Fruit fly (Drosophila melanogaster): ENCODE results near the gene ome.

ome gene

dm6 chr3L:14781082-14781862 is 108.6 kb downstream of the ome start (continued):
- peak; percentile 10 for TF ChIP-seq stwl (tag; optimal IDR thresholded peaks at IDR 0.05)
- TF ChIP-seq Gug (GFP tag; IDR thresholded peaks at IDR 0.05), result no peak
- peak; percentile 22 for TF ChIP-seq pnt (GFP tag; optimal IDR thresholded peaks at IDR 0.05)
- TF ChIP-seq mld (GFP tag; IDR thresholded peaks at IDR 0.05; ENCODE audit: partially characterized antibody), result no peak
- TF ChIP-seq CG12299 (tag; optimal IDR thresholded peaks at IDR 0.05), result peak; percentile 42
- peak; percentile 21 for TF ChIP-seq CG11723 (GFP tag; optimal IDR thresholded peaks at IDR 0.05)
- TF ChIP-seq CG11456 (GFP tag; IDR thresholded peaks at IDR 0.05), result 0 out of 3 replicates have a peak, but pooled peaks have one; percentile 20
- no peak for TF ChIP-seq GATAe (GFP tag; conservative IDR thresholded peaks at IDR 0.05)
- no peak for TF ChIP-seq Nf-YA (GFP tag; IDR thresholded peaks at IDR 0.05)
- TF ChIP-seq Hr78 (GFP tag; optimal IDR thresholded peaks at IDR 0.05), result peak in 1 of 2 experiments; percentile 97
- peak; percentile 17 for TF ChIP-seq Bteb2 (GFP tag; optimal IDR thresholded peaks at IDR 0.05)
- no peak for TF ChIP-seq CkIIα-i1 (GFP tag; IDR thresholded peaks at IDR 0.05)
- TF ChIP-seq CG11398 (GFP tag; optimal IDR thresholded peaks at IDR 0.05), result peak; percentile 25
- peak; percentile 81 for TF ChIP-seq phol (tag; optimal IDR thresholded peaks at IDR 0.05)
- peak; percentile 26 for TF ChIP-seq Dek (tag; optimal IDR thresholded peaks at IDR 0.05)
- TF ChIP-seq Trl (optimal IDR thresholded peaks at IDR 0.05), result peak; percentile 91 to 93
- TF ChIP-seq Trl (GFP tag; optimal IDR thresholded peaks at IDR 0.05), result peak; percentile 59
- TF ChIP-seq en (GFP tag; optimal IDR thresholded peaks at IDR 0.05), result peak; percentile 53
- no peak for TF ChIP-seq Ravus (GFP tag; IDR thresholded peaks at IDR 0.05)
- peak; percentile 29 for TF ChIP-seq CG13624 (GFP tag; optimal IDR thresholded peaks at IDR 0.05)
- peak; percentile 93 for TF ChIP-seq aop (GFP tag; IDR thresholded peaks at IDR 0.05)
- peak; percentile 79 for TF ChIP-seq CG4424 (GFP tag; optimal IDR thresholded peaks at IDR 0.05)
- TF ChIP-seq Bgb (GFP tag; IDR thresholded peaks at IDR 0.05; ENCODE audit: partially characterized antibody), result peak; percentile 24; the same call in 1 of the 2 replicates
- no peak for TF ChIP-seq repo (GFP tag; optimal IDR thresholded peaks at IDR 0.05)
- TF ChIP-seq CG1233 (GFP tag; optimal IDR thresholded peaks at IDR 0.05), result peak; percentile 77
- no peak for TF ChIP-seq CG31224 (GFP tag; IDR thresholded peaks at IDR 0.05)
- peak; percentile 52; the same call in 1 of the 2 replicates for TF ChIP-seq CG14014 (GFP tag; IDR thresholded peaks at IDR 0.05)
- peak; percentile 80 for TF ChIP-seq CrebB (tag; optimal IDR thresholded peaks at IDR 0.05)
- 0 out of 2 replicates have a peak, but pooled peaks have one; percentile 13 for TF ChIP-seq CG9932 (GFP tag; IDR thresholded peaks at IDR 0.05)
- TF ChIP-seq CG7271 (tag; optimal IDR thresholded peaks at IDR 0.05), result no peak
- TF ChIP-seq yki (optimal IDR thresholded peaks at IDR 0.05), result no peak
- TF ChIP-seq CG10462 (GFP tag; optimal IDR thresholded peaks at IDR 0.05), result peak; percentile 21
- TF ChIP-seq nerfin-2 (GFP tag; IDR thresholded peaks at IDR 0.05; ENCODE audit: partially characterized antibody), result no peak
- no peak for TF ChIP-seq bigmax (GFP tag; optimal IDR thresholded peaks at IDR 0.05)
- TF ChIP-seq CG1832 (GFP tag; optimal IDR thresholded peaks at IDR 0.05), result no peak
- no peak for TF ChIP-seq ranshi (GFP tag; IDR thresholded peaks at IDR 0.05)
- TF ChIP-seq CG17361 (GFP tag; IDR thresholded peaks at IDR 0.05), result peak; percentile 97
- TF ChIP-seq NfI (GFP tag; optimal IDR thresholded peaks at IDR 0.05), result peak; percentile 33
- TF ChIP-seq gfzf (GFP tag; optimal IDR thresholded peaks at IDR 0.05), result no peak
- TF ChIP-seq CG9876 (GFP tag; optimal IDR thresholded peaks at IDR 0.05), result peak; percentile 80
- no peak for TF ChIP-seq CG17802 (tag; optimal IDR thresholded peaks at IDR 0.05)
- TF ChIP-seq CG3726 (GFP tag; IDR thresholded peaks at IDR 0.05), result no peak
- TF ChIP-seq nau (GFP tag; optimal IDR thresholded peaks at IDR 0.05), result peak; percentile 61
- peak; percentile 77 for TF ChIP-seq CG8924 (tag; optimal IDR thresholded peaks at IDR 0.05)
- TF ChIP-seq Hmx (GFP tag; optimal IDR thresholded peaks at IDR 0.05), result no peak
- no peak for TF ChIP-seq CG16779 (GFP tag; IDR thresholded peaks at IDR 0.05)
- TF ChIP-seq CG3995 (GFP tag; optimal IDR thresholded peaks at IDR 0.05), result no peak
- TF ChIP-seq CG12071 (GFP tag; optimal IDR thresholded peaks at IDR 0.05), result peak; percentile 75
- TF ChIP-seq gsb-n (tag; optimal IDR thresholded peaks at IDR 0.05), result peak; percentile 54
- no peak for TF ChIP-seq CG18011 (GFP tag; optimal IDR thresholded peaks at IDR 0.05)

All from whole organism, embryonic.